Worm (Caenorhabditis elegans) whole organism, L2 larva: ENCODE measurements around the gene set-20.

Source experiments
- C34F6.9 ChIP-seq: fragments of 150-350 bp; optimal IDR thresholded peaks from 2 replicates; lab custom pipeline; 2014; ENCODE audit warnings: missing biosample characterization, missing genetic modification characterization
- F13H6.1 ChIP-seq: sonication (generic microtip); optimal IDR thresholded peaks from 2 replicates; lab custom pipeline; 2016; ENCODE audit warnings: missing genetic modification characterization, missing compliant biosample characterization
- R02D3.7 ChIP-seq: fragments of 150-350 bp; optimal IDR thresholded peaks from 2 replicates; lab custom pipeline; 2014; ENCODE audit warnings: missing biosample characterization, missing genetic modification characterization
- Y55F3AM.14 ChIP-seq: fragments of 200-800 bp; sonication (Bioruptor generic); optimal IDR thresholded peaks from 2 replicates; lab custom pipeline; 2018; ENCODE audit warnings: mild to moderate bottlenecking, missing genetic modification characterization, missing compliant biosample characterization
- ZK546.5 ChIP-seq: sonication (generic microtip); optimal IDR thresholded peaks from 2 replicates; lab custom pipeline; 2017; ENCODE audit warnings: missing biosample characterization, missing genetic modification characterization
- alr-1 ChIP-seq: fragments of 150-350 bp; optimal IDR thresholded peaks from 2 replicates; lab custom pipeline; 2014; ENCODE audit warnings: missing biosample characterization, missing genetic modification characterization
- aly-2 ChIP-seq: fragments of 150-350 bp; optimal IDR thresholded peaks from 2 replicates; lab custom pipeline; 2014; ENCODE audit warnings: missing biosample characterization, missing genetic modification characterization
- ama-1 ChIP-seq: fragments of 150-350 bp; optimal IDR thresholded peaks from 2 replicates; lab custom pipeline; 2018; ENCODE audit warnings: inconsistent platforms
- blmp-1 ChIP-seq: sonication (generic microtip); optimal IDR thresholded peaks from 2 replicates; lab custom pipeline; 2017; ENCODE audit warnings: missing genetic modification characterization, mild to moderate bottlenecking, missing compliant biosample characterization, antibody characterized with exemption, moderate library complexity; ENCODE audit not compliant: insufficient read depth
- ceh-16 ChIP-seq: fragments of 150-350 bp; optimal IDR thresholded peaks from 2 replicates; lab custom pipeline; 2014; ENCODE audit warnings: missing biosample characterization, missing genetic modification characterization
- ceh-82 ChIP-seq: fragments of 150-350 bp; optimal IDR thresholded peaks from 2 replicates; lab custom pipeline; 2014; ENCODE audit warnings: missing biosample characterization, missing genetic modification characterization
- crh-2 ChIP-seq: sonication (generic microtip); optimal IDR thresholded peaks from 2 replicates; lab custom pipeline; 2017; ENCODE audit warnings: missing biosample characterization, missing genetic modification characterization
- dmd-4 ChIP-seq: sonication (generic microtip); optimal IDR thresholded peaks from 2 replicates; lab custom pipeline; 2017; ENCODE audit warnings: missing biosample characterization, missing genetic modification characterization
- egl-27 ChIP-seq: sonication (generic microtip); optimal IDR thresholded peaks from 3 replicates; lab custom pipeline; 2017; ENCODE audit warnings: missing biosample characterization, missing genetic modification reagents, missing genetic modification characterization
- elt-1 ChIP-seq: fragments of 150-350 bp; optimal IDR thresholded peaks from 2 replicates; lab custom pipeline; 2014; ENCODE audit warnings: missing biosample characterization, missing genetic modification characterization
- elt-3 ChIP-seq: sonication (generic microtip); optimal IDR thresholded peaks from 2 replicates; lab custom pipeline; 2017; ENCODE audit warnings: missing biosample characterization, missing genetic modification characterization
- fos-1 ChIP-seq: fragments of 150-350 bp; optimal IDR thresholded peaks from 2 replicates; lab custom pipeline; 2014; ENCODE audit warnings: missing biosample characterization, missing genetic modification characterization
- gmeb-1 ChIP-seq: fragments of 150-350 bp; optimal IDR thresholded peaks from 2 replicates; lab custom pipeline; 2014; ENCODE audit warnings: missing biosample characterization, missing genetic modification characterization
- lin-11 ChIP-seq: fragments of 150-350 bp; sonication (generic microtip); optimal IDR thresholded peaks from 2 replicates; lab custom pipeline; 2014; ENCODE audit warnings: missing biosample characterization, missing genetic modification characterization, inconsistent platforms, mixed read lengths
- lin-13 ChIP-seq: fragments of 150-350 bp; optimal IDR thresholded peaks from 2 replicates; lab custom pipeline; 2014; ENCODE audit warnings: missing biosample characterization, missing genetic modification reagents, missing genetic modification characterization
- lin-39 ChIP-seq: fragments of 150-350 bp; optimal IDR thresholded peaks from 2 replicates; lab custom pipeline; 2014; ENCODE audit warnings: missing biosample characterization, missing genetic modification reagents, missing genetic modification characterization
- lsy-2 ChIP-seq, 2 experiments: fragments of 150-350 bp in 1 of 2; sonication (generic microtip) in 1 of 2; optimal IDR thresholded peaks; 2 replicates each; lab custom pipeline; 2014 to 2017; ENCODE audit warnings: missing biosample characterization in 2 of 2, missing genetic modification characterization in 2 of 2
- mab-5 ChIP-seq: fragments of 150-350 bp; optimal IDR thresholded peaks from 2 replicates; lab custom pipeline; 2014; ENCODE audit warnings: missing biosample characterization, missing genetic modification characterization
- mbf-1 ChIP-seq: sonication (generic microtip); optimal IDR thresholded peaks from 2 replicates; lab custom pipeline; 2017; ENCODE audit warnings: missing biosample characterization, missing genetic modification characterization
- mdl-1 ChIP-seq, 2 experiments: fragments of 150-350 bp in 1 of 2; sonication (generic microtip) in 1 of 2; optimal IDR thresholded peaks; 2 replicates each; lab custom pipeline; 2017; ENCODE audit warnings: missing biosample characterization in 2 of 2, missing genetic modification characterization in 2 of 2
- nhr-10 ChIP-seq: sonication (generic microtip); optimal IDR thresholded peaks from 2 replicates; lab custom pipeline; 2017; ENCODE audit warnings: missing biosample characterization, missing genetic modification characterization
- nhr-11 ChIP-seq: fragments of 150-350 bp; optimal IDR thresholded peaks from 2 replicates; lab custom pipeline; 2014; ENCODE audit warnings: missing biosample characterization, missing genetic modification characterization
- nhr-12 ChIP-seq: fragments of 150-350 bp; optimal IDR thresholded peaks from 2 replicates; lab custom pipeline; 2014; ENCODE audit warnings: missing biosample characterization, missing genetic modification characterization
- nhr-129 ChIP-seq: fragments of 150-350 bp; optimal IDR thresholded peaks from 2 replicates; lab custom pipeline; 2014; ENCODE audit warnings: missing biosample characterization, missing genetic modification characterization
- nhr-21 ChIP-seq: fragments of 150-350 bp; optimal IDR thresholded peaks from 2 replicates; lab custom pipeline; 2014; ENCODE audit warnings: missing biosample characterization, missing genetic modification characterization
- nhr-23 ChIP-seq: fragments of 150-350 bp; optimal IDR thresholded peaks from 2 replicates; lab custom pipeline; 2014; ENCODE audit warnings: missing biosample characterization, missing genetic modification reagents, missing genetic modification characterization
- nhr-237 ChIP-seq: fragments of 150-350 bp; optimal IDR thresholded peaks from 2 replicates; lab custom pipeline; 2014; ENCODE audit warnings: missing biosample characterization, missing genetic modification characterization
- nhr-25 ChIP-seq: fragments of 150-350 bp; sonication (generic microtip); optimal IDR thresholded peaks from 3 replicates; lab custom pipeline; 2014; ENCODE audit warnings: missing biosample characterization, missing genetic modification characterization
- nhr-6 ChIP-seq: fragments of 150-350 bp; optimal IDR thresholded peaks from 2 replicates; lab custom pipeline; 2014; ENCODE audit warnings: missing biosample characterization, missing genetic modification characterization
- nhr-77 ChIP-seq: fragments of 150-350 bp; optimal IDR thresholded peaks from 2 replicates; lab custom pipeline; 2014; ENCODE audit warnings: missing biosample characterization, missing genetic modification characterization
- peb-1 ChIP-seq: fragments of 150-350 bp; optimal IDR thresholded peaks from 2 replicates; lab custom pipeline; 2014; ENCODE audit warnings: missing biosample characterization, missing genetic modification characterization
- sem-4 ChIP-seq: fragments of 150-350 bp; optimal IDR thresholded peaks from 2 replicates; lab custom pipeline; 2014; ENCODE audit warnings: missing biosample characterization, missing genetic modification reagents, missing genetic modification characterization
- skn-1 ChIP-seq: sonication (generic microtip); optimal IDR thresholded peaks from 2 replicates; lab custom pipeline; 2017; ENCODE audit warnings: missing biosample characterization, missing genetic modification characterization
- sma-3 ChIP-seq: sonication (generic microtip); optimal IDR thresholded peaks from 2 replicates; lab custom pipeline; 2016; ENCODE audit warnings: missing genetic modification reagents, missing genetic modification characterization, missing compliant biosample characterization
- sma-9 ChIP-seq, 2 experiments: fragments of 150-350 bp in 1 of 2; sonication (generic microtip) in 1 of 2; optimal IDR thresholded peaks; 2 replicates each; lab custom pipeline; 2014 to 2016; ENCODE audit warnings: missing genetic modification characterization in 2 of 2, mild to moderate bottlenecking in 1 of 2, missing biosample characterization in 1 of 2, missing compliant biosample characterization in 1 of 2, missing genetic modification reagents in 1 of 2, moderate library complexity in 1 of 2
- snpc-4 ChIP-seq: fragments of 150-350 bp; optimal IDR thresholded peaks from 2 replicates; lab custom pipeline; 2014; ENCODE audit warnings: missing biosample characterization, missing genetic modification characterization
- unc-39 ChIP-seq: fragments of 150-350 bp; optimal IDR thresholded peaks from 2 replicates; lab custom pipeline; 2014; ENCODE audit warnings: missing biosample characterization, missing genetic modification characterization
- unc-55 ChIP-seq: fragments of 150-350 bp; sonication (generic microtip); optimal IDR thresholded peaks from 3 replicates; lab custom pipeline; 2014; ENCODE audit warnings: missing biosample characterization, missing genetic modification reagents, missing genetic modification characterization
- unc-62 ChIP-seq: fragments of 150-350 bp; optimal IDR thresholded peaks from 2 replicates; lab custom pipeline; 2014; ENCODE audit warnings: missing biosample characterization, missing genetic modification reagents, missing genetic modification characterization
- zag-1 ChIP-seq: fragments of 150-350 bp; optimal IDR thresholded peaks from 2 replicates; lab custom pipeline; 2014; ENCODE audit warnings: missing biosample characterization, missing genetic modification characterization
- ztf-1 ChIP-seq: fragments of 200-800 bp; sonication (Bioruptor generic); conservative IDR thresholded peaks from 2 replicates; pipeline ENCODE4 v1.3.6; 2022; ENCODE audit warnings: missing genetic modification characterization, missing compliant biosample characterization
- ztf-11 ChIP-seq: sonication (generic microtip); optimal IDR thresholded peaks from 2 replicates; lab custom pipeline; 2017; ENCODE audit warnings: missing biosample characterization, missing genetic modification characterization
- ztf-4 ChIP-seq: fragments of 150-350 bp; optimal IDR thresholded peaks from 2 replicates; lab custom pipeline; 2014; ENCODE audit warnings: missing biosample characterization, missing genetic modification characterization

set-20 gene

ce11 chrX:5686065-5686464 lies at the start of gene set-20:
set-20 (minus strand) TSS chrX:5686158.
- TF ChIP-seq mdl-1 (tag; optimal IDR thresholded peaks at IDR 0.05; lab: Kevin White, UChicago) (peak; percentile 46 to 52), R02D3.7 (tag; lab: Kevin White, UChicago) (no peak), nhr-12 (tag; lab: Kevin White, UChicago) (no peak), nhr-129 (tag; lab: Kevin White, UChicago) (peak; percentile 81), lin-13 (GFP tag; lab: Kevin White, UChicago) (no peak), sma-9 (GFP tag; optimal IDR thresholded peaks at IDR 0.05; lab: Kevin White, UChicago) (no peak), sma-9 (tag; optimal IDR thresholded peaks at IDR 0.05; lab: Kevin White, UChicago) (no peak), ztf-11 (tag; lab: Kevin White, UChicago) (no peak), gmeb-1 (tag; lab: Kevin White, UChicago) (no peak), alr-1 (no peak), nhr-6 (tag; lab: Kevin White, UChicago) (peak; percentile 33), unc-39 (tag; lab: Kevin White, UChicago) (no peak), mbf-1 (tag; lab: Kevin White, UChicago) (no peak), snpc-4 (tag; lab: Kevin White, UChicago) (no peak), nhr-11 (tag; lab: Kevin White, UChicago) (no peak), nhr-23 (no peak), unc-62 (GFP tag; lab: Kevin White, UChicago) (no peak), F13H6.1 (peak; percentile 90), C34F6.9 (tag; lab: Kevin White, UChicago) (peak; percentile 66), unc-55 (GFP tag; lab: Kevin White, UChicago) (no peak), sma-3 (GFP tag; lab: Kevin White, UChicago) (peak; percentile 57), nhr-10 (tag; lab: Kevin White, UChicago) (no peak), ztf-4 (tag; lab: Kevin White, UChicago) (no peak), peb-1 (peak; percentile 57), mab-5 (tag; lab: Kevin White, UChicago) (peak; percentile 59), fos-1 (tag; lab: Kevin White, UChicago) (peak; percentile 79), ZK546.5 (tag; lab: Kevin White, UChicago) (no peak), blmp-1 (tag; lab: Kevin White, UChicago) (peak; percentile 31), Y55F3AM.14 (GFP tag; lab: Kevin White, UChicago) (no peak), ztf-1 (GFP tag; lab: Robert Waterston, UW) (no peak), ama-1 (lab: Kevin White, UChicago) (no peak), sem-4 (tag; lab: Kevin White, UChicago) (peak; percentile 16), nhr-237 (tag; lab: Kevin White, UChicago) (no peak), nhr-21 (tag; lab: Kevin White, UChicago) (peak; percentile 66), ceh-16 (tag; lab: Kevin White, UChicago) (no peak), lin-39 (tag; lab: Kevin White, UChicago) (no peak), lsy-2 (tag; optimal IDR thresholded peaks at IDR 0.05; lab: Kevin White, UChicago) (peak in 1 of 2 experiments; percentile 7), zag-1 (peak; percentile 64), dmd-4 (tag; lab: Kevin White, UChicago) (no peak), nhr-77 (tag; lab: Kevin White, UChicago) (no peak), elt-3 (tag; lab: Kevin White, UChicago) (no peak), crh-2 (tag; lab: Kevin White, UChicago) (peak; percentile 47), skn-1 (tag; lab: Kevin White, UChicago) (no peak), ceh-82 (tag; lab: Kevin White, UChicago) (no peak), elt-1 (tag; lab: Kevin White, UChicago) (no peak), nhr-25 (tag; lab: Kevin White, UChicago) (no peak), lin-11 (peak; percentile 34), aly-2 (tag; lab: Kevin White, UChicago) (no peak), egl-27 (tag; lab: Kevin White, UChicago) (peak; percentile 76)
- TF ChIP-seq, all 48 proteins: peak for 17
